Fruit fly (Drosophila melanogaster): ENCODE measurements around the gene CG43680.

DNA sequence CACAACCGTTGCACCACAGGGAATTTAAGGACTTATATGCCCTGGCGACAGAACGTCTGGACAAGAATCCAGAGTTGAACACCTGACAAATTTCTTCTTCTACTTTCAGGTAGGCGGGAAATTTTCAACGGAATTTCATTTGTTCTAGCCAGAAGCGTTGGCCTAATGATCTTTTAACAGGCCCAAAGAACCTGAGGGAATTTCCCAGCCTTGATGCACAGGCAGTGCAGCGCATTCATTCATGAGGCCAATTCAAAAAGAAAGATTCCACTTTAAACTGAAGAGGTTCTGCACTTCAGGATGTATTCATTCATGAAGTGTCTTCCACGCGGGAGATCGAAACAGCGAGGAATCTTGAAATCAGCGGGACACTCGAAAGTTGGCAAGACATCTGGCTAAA is 13.6 kb downstream of the CG43680 start:
- no peak for TF ChIP-seq CG8478 (optimal IDR thresholded peaks at IDR 0.05)
- TF ChIP-seq CTCF (optimal IDR thresholded peaks at IDR 0.05): no peak

Measured in S2 (cell line).